Fruit fly (Drosophila melanogaster): Measurements from ENCODE around the gene Der-1.

The Der-1 gene

DNA sequence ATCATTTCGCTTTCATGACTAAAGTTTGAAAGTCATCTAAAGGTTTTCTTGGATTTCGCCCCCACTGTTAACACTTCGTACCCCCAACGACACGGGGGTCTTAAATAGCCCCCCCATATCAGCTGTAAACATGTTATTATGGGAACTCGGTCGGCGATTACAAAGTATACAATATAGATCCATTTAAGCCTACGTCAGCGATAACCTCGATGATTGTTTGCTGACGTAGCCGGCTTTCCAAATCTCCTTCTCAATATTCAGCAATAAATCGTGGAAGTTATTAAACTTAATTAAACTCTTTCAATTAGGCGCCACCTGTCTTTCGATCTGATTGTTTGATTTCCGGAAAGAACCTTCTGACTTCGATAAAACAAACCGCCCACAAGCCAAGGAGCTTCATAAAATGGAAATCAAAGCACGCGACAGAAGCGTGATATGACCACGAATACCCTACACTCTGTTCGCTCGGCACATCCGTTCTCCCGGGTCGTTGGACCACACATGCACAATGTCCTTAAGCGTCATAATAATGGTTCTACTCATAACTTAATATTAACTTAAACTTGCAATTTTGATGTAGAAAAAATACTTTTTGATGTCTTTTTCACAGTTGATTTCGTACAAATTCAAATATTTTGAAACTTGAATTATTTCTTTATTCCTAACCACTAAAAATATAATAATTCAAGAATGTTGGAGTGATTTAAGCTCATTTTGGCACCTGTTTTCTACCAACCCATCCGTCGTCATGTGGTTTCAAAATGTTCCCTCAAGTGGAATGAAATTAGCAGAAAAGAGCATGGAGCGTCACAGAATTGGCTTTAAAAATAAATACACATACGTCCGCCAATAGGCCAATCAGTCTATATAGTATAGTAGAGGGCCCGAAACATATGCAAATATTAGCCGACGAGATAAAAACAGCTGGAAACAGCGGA lies 12.9 kb downstream of the Der-1 start (continued):
- TF ChIP-seq ara (GFP tag; IDR thresholded peaks at IDR 0.05) = 0 out of 2 replicates have a peak, but pooled peaks have one; percentile 10
- TF ChIP-seq CG4328 (GFP tag; optimal IDR thresholded peaks at IDR 0.05) = peak; percentile 26
- TF ChIP-seq en (GFP tag; optimal IDR thresholded peaks at IDR 0.05) = peak; percentile 16
- TF ChIP-seq CG15011 (GFP tag; optimal IDR thresholded peaks at IDR 0.05) = no peak
- peak; percentile 52 for TF ChIP-seq CG14050 (GFP tag; IDR thresholded peaks at IDR 0.05)
- peak; percentile 49; the same call in 1 of the 2 replicates for TF ChIP-seq Ada2b (GFP tag; IDR thresholded peaks at IDR 0.05)
- no peak for TF ChIP-seq Bteb2 (GFP tag; optimal IDR thresholded peaks at IDR 0.05)
- peak; percentile 73 for TF ChIP-seq Hmr (GFP tag; optimal IDR thresholded peaks at IDR 0.05)
- TF ChIP-seq CG6254 (GFP tag; optimal IDR thresholded peaks at IDR 0.05) = no peak
- peak; percentile 57 for TF ChIP-seq Xbp1 (GFP tag; optimal IDR thresholded peaks at IDR 0.05)
- peak; percentile 2 for TF ChIP-seq Camta (GFP tag; optimal IDR thresholded peaks at IDR 0.05)
- no peak for TF ChIP-seq fd102C (GFP tag; optimal IDR thresholded peaks at IDR 0.05)
- no peak for TF ChIP-seq p53 (GFP tag; optimal IDR thresholded peaks at IDR 0.05)
- TF ChIP-seq Dip3 (GFP tag; optimal IDR thresholded peaks at IDR 0.05) = peak; percentile 32
- peak; percentile 1 for TF ChIP-seq CG4424 (GFP tag; optimal IDR thresholded peaks at IDR 0.05)
- TF ChIP-seq CG18599 (GFP tag; optimal IDR thresholded peaks at IDR 0.05) = peak; percentile 63
- TF ChIP-seq sob (GFP tag; IDR thresholded peaks at IDR 0.05) = peak; percentile 49
- peak; percentile 58 for TF ChIP-seq her (GFP tag; optimal IDR thresholded peaks at IDR 0.05)
- TF ChIP-seq tx (GFP tag; optimal IDR thresholded peaks at IDR 0.05) = peak; percentile 17
- no peak for TF ChIP-seq pita (GFP tag; optimal IDR thresholded peaks at IDR 0.05)
- TF ChIP-seq Blimp-1 (GFP tag; optimal IDR thresholded peaks at IDR 0.05) = peak; percentile 16
- no peak for TF ChIP-seq CG3163 (GFP tag; optimal IDR thresholded peaks at IDR 0.05)
- TF ChIP-seq bbx (GFP tag; IDR thresholded peaks at IDR 0.05; ENCODE audit: partially characterized antibody) = no peak
- TF ChIP-seq pzg (GFP tag; optimal IDR thresholded peaks at IDR 0.05) = peak; percentile 5
- TF ChIP-seq CG9817 (tag; optimal IDR thresholded peaks at IDR 0.05) = peak; percentile 46
- TF ChIP-seq onecut (GFP tag; IDR thresholded peaks at IDR 0.05) = no peak
- no peak for TF ChIP-seq pan (optimal IDR thresholded peaks at IDR 0.05)
- peak in 1 of 2 experiments; percentile 65 for TF ChIP-seq pan (GFP tag; optimal IDR thresholded peaks at IDR 0.05 in 1 of 2, IDR thresholded peaks at IDR 0.05 in 1 of 2)
- no peak for TF ChIP-seq GATAe (GFP tag; conservative IDR thresholded peaks at IDR 0.05)
- TF ChIP-seq Atf6 (GFP tag; IDR thresholded peaks at IDR 0.05) = 0 out of 2 replicates have a peak, but pooled peaks have one; percentile 43
- no peak for TF ChIP-seq Mrtf (GFP tag; IDR thresholded peaks at IDR 0.05)
- TF ChIP-seq CG15073 (GFP tag; optimal IDR thresholded peaks at IDR 0.05) = no peak
- no peak for TF ChIP-seq psq (GFP tag; optimal IDR thresholded peaks at IDR 0.05)
- TF ChIP-seq Vsx1 (GFP tag; optimal IDR thresholded peaks at IDR 0.05) = no peak
- TF ChIP-seq Ptx1 (GFP tag; IDR thresholded peaks at IDR 0.05) = peak; percentile 59
- peak; percentile 28 for TF ChIP-seq CG9437 (GFP tag; optimal IDR thresholded peaks at IDR 0.05)
- no peak for TF ChIP-seq Lim3 (GFP tag; IDR thresholded peaks at IDR 0.05)
- TF ChIP-seq CG10366 (GFP tag; IDR thresholded peaks at IDR 0.05) = peak; percentile 35
- TF ChIP-seq lov (optimal IDR thresholded peaks at IDR 0.05) = no peak
- TF ChIP-seq lov (GFP tag; IDR thresholded peaks at IDR 0.05) = no peak
- peak; percentile 21 for TF ChIP-seq gcm2 (GFP tag; optimal IDR thresholded peaks at IDR 0.05)
- peak; percentile 48; the same call in 2 of the 3 replicates for TF ChIP-seq Aef1 (GFP tag; IDR thresholded peaks at IDR 0.05)
- peak; percentile 72 for TF ChIP-seq lilli (GFP tag; optimal IDR thresholded peaks at IDR 0.05)
- TF ChIP-seq seq (GFP tag; IDR thresholded peaks at IDR 0.05) = 0 out of 2 replicates have a peak, but pooled peaks have one; percentile 30
- TF ChIP-seq CG2678 (tag; optimal IDR thresholded peaks at IDR 0.05) = peak; percentile 66
- TF ChIP-seq sug (tag; optimal IDR thresholded peaks at IDR 0.05) = peak; percentile 100
- no peak for TF ChIP-seq ab (GFP tag; optimal IDR thresholded peaks at IDR 0.05)
- no peak for TF ChIP-seq gfzf (GFP tag; optimal IDR thresholded peaks at IDR 0.05)
- peak; percentile 60 for TF ChIP-seq CG7839 (tag; optimal IDR thresholded peaks at IDR 0.05)

All from whole organism, embryonic.